Fruit fly (Drosophila melanogaster): ENCODE measurements around the gene CG16711.

CG16711 gene

dm6 chr3L:9691476-9691826, 12.7 kb upstream of the CG16711 start:
- TF ChIP-seq insv (optimal IDR thresholded peaks at IDR 0.05) (no peak), Sin3A (optimal IDR thresholded peaks at IDR 0.05) (no peak), Myc (optimal IDR thresholded peaks at IDR 0.05) (no peak), h (optimal IDR thresholded peaks at IDR 0.05) (no peak), psq (optimal IDR thresholded peaks at IDR 0.05) (no peak), ttk (optimal IDR thresholded peaks at IDR 0.05) (no peak)

dm6 chr3L:9692234-9692891, 11.8 kb upstream of the CG16711 start:
- TF ChIP-seq psq (optimal IDR thresholded peaks at IDR 0.05) (no peak), Sin3A (optimal IDR thresholded peaks at IDR 0.05) (no peak), h (optimal IDR thresholded peaks at IDR 0.05) (no peak), Myc (optimal IDR thresholded peaks at IDR 0.05) (no peak), insv (optimal IDR thresholded peaks at IDR 0.05) (no peak), ttk (optimal IDR thresholded peaks at IDR 0.05) (no peak)

- TF ChIP-seq ttk (optimal IDR thresholded peaks at IDR 0.05) (no peak), h (optimal IDR thresholded peaks at IDR 0.05) (no peak), psq (optimal IDR thresholded peaks at IDR 0.05) (no peak)
These were observed 11.1 kb upstream of the CG16711 start for dm6 chr3L:9692892-9693551.

dm6 chr3L:9693552-9694133, 10.5 kb upstream of the CG16711 start:
- no peak for TF ChIP-seq h (optimal IDR thresholded peaks at IDR 0.05)
- TF ChIP-seq insv (optimal IDR thresholded peaks at IDR 0.05) = no peak
- TF ChIP-seq Myc (optimal IDR thresholded peaks at IDR 0.05) = no peak
- TF ChIP-seq Sin3A (optimal IDR thresholded peaks at IDR 0.05) = no peak
- no peak for TF ChIP-seq ttk (optimal IDR thresholded peaks at IDR 0.05)
- TF ChIP-seq psq (optimal IDR thresholded peaks at IDR 0.05) = no peak

dm6 chr3L:9694169-9694866, 9.8 kb upstream of the CG16711 start:
- TF ChIP-seq Sin3A (optimal IDR thresholded peaks at IDR 0.05) = no peak
- no peak for TF ChIP-seq ttk (optimal IDR thresholded peaks at IDR 0.05)
- no peak for TF ChIP-seq insv (optimal IDR thresholded peaks at IDR 0.05)
- no peak for TF ChIP-seq psq (optimal IDR thresholded peaks at IDR 0.05)
- no peak for TF ChIP-seq Myc (optimal IDR thresholded peaks at IDR 0.05)
- TF ChIP-seq h (optimal IDR thresholded peaks at IDR 0.05) = no peak

- TF ChIP-seq ttk (optimal IDR thresholded peaks at IDR 0.05) (no peak), Myc (optimal IDR thresholded peaks at IDR 0.05) (no peak)
These were observed 9.3 kb upstream of the CG16711 start for dm6 chr3L:9694867-9695236.

dm6 chr3L:9695242-9695641, 8.9 kb upstream of the CG16711 start:
- TF ChIP-seq psq (optimal IDR thresholded peaks at IDR 0.05) (no peak), Myc (optimal IDR thresholded peaks at IDR 0.05) (no peak)

- no peak for TF ChIP-seq h (optimal IDR thresholded peaks at IDR 0.05)
- TF ChIP-seq Myc (optimal IDR thresholded peaks at IDR 0.05) = no peak
- no peak for TF ChIP-seq Sin3A (optimal IDR thresholded peaks at IDR 0.05)
- no peak for TF ChIP-seq psq (optimal IDR thresholded peaks at IDR 0.05)
- no peak for TF ChIP-seq ttk (optimal IDR thresholded peaks at IDR 0.05)
- TF ChIP-seq insv (optimal IDR thresholded peaks at IDR 0.05) = no peak
These were observed 8.5 kb upstream of the CG16711 start for dm6 chr3L:9695647-9696046.

dm6 chr3L:9696650-9697526, 7.2 kb upstream of the CG16711 start, which contains the start of gene Prps:
TSS of gene Prps (minus strand) at chr3L:9696700.
- no peak for TF ChIP-seq Sin3A (optimal IDR thresholded peaks at IDR 0.05)
- TF ChIP-seq psq (optimal IDR thresholded peaks at IDR 0.05) = no peak
- no peak for TF ChIP-seq Myc (optimal IDR thresholded peaks at IDR 0.05)
- no peak for TF ChIP-seq h (optimal IDR thresholded peaks at IDR 0.05)
- TF ChIP-seq insv (optimal IDR thresholded peaks at IDR 0.05) = no peak
- no peak for TF ChIP-seq ttk (optimal IDR thresholded peaks at IDR 0.05)

dm6 chr3L:9697527-9697883, 6.6 kb upstream of the CG16711 start:
- TF ChIP-seq Sin3A (optimal IDR thresholded peaks at IDR 0.05) = no peak
- TF ChIP-seq psq (optimal IDR thresholded peaks at IDR 0.05) = no peak
- no peak for TF ChIP-seq Myc (optimal IDR thresholded peaks at IDR 0.05)
- TF ChIP-seq h (optimal IDR thresholded peaks at IDR 0.05) = no peak
- TF ChIP-seq insv (optimal IDR thresholded peaks at IDR 0.05) = no peak
- no peak for TF ChIP-seq ttk (optimal IDR thresholded peaks at IDR 0.05)

dm6 chr3L:9698193-9698642, 5.9 kb upstream of the CG16711 start, which contains the start of gene Ubc4:
TSS of gene Ubc4 (plus strand) at chr3L:9698336.
- TF ChIP-seq Myc (optimal IDR thresholded peaks at IDR 0.05) = no peak
- TF ChIP-seq ttk (optimal IDR thresholded peaks at IDR 0.05) = no peak
- no peak for TF ChIP-seq insv (optimal IDR thresholded peaks at IDR 0.05)
- no peak for TF ChIP-seq psq (optimal IDR thresholded peaks at IDR 0.05)
- no peak for TF ChIP-seq h (optimal IDR thresholded peaks at IDR 0.05)
- no peak for TF ChIP-seq Sin3A (optimal IDR thresholded peaks at IDR 0.05)

- TF ChIP-seq Myc (optimal IDR thresholded peaks at IDR 0.05) (no peak), h (optimal IDR thresholded peaks at IDR 0.05) (no peak), psq (optimal IDR thresholded peaks at IDR 0.05) (no peak), Sin3A (optimal IDR thresholded peaks at IDR 0.05) (no peak), ttk (optimal IDR thresholded peaks at IDR 0.05) (no peak), insv (optimal IDR thresholded peaks at IDR 0.05) (no peak)
These were observed 636 bp upstream of the CG16711 start, which contains the start of gene CG6761 for dm6 chr3L:9703495-9703894. TSS of gene CG6761 (minus strand) at chr3L:9703595.
